Fruit fly (Drosophila melanogaster) whole organism, pupa: ENCODE results near the gene CG9757.
A peak's percentile ranks its signal among the peaks of the same experiment; 100 is the strongest.

ENCODE experiments used
- CG10348 ChIP-seq: fragments of 200-800 bp; sonication (Bioruptor generic); IDR thresholded peaks from 2 replicates; pipeline ENCODE4 v1.3.6; 2022; ENCODE audit warnings: missing biosample characterization, missing genetic modification characterization
- CG12605 ChIP-seq: fragments of 200-800 bp; sonication (Bioruptor generic); IDR thresholded peaks from 2 replicates; pipeline ENCODE4 v1.3.6; 2022; ENCODE audit warnings: missing biosample characterization, missing genetic modification characterization
- CG13204 ChIP-seq: fragments of 200-800 bp; sonication (Bioruptor generic); optimal IDR thresholded peaks from 2 replicates; lab custom pipeline; 2018; ENCODE audit warnings: missing biosample characterization, mild to moderate bottlenecking, missing genetic modification characterization, moderate library complexity
- CG14655 ChIP-seq: fragments of 200-800 bp; sonication (Bioruptor generic); optimal IDR thresholded peaks from 3 replicates; lab custom pipeline; 2017; ENCODE audit warnings: mild to moderate bottlenecking, missing biosample characterization, missing genetic modification reagents, missing genetic modification characterization
- CG15710 ChIP-seq: fragments of 200-800 bp; sonication (Bioruptor generic); optimal IDR thresholded peaks from 2 replicates; lab custom pipeline; 2018; ENCODE audit warnings: missing biosample characterization, mild to moderate bottlenecking, missing genetic modification characterization, moderate library complexity
- CG17806 ChIP-seq: fragments of 200-800 bp; sonication (Bioruptor generic); optimal IDR thresholded peaks from 2 replicates; lab custom pipeline; 2018; ENCODE audit warnings: missing biosample characterization, mild to moderate bottlenecking, missing genetic modification characterization, moderate library complexity
- CG32121 ChIP-seq: fragments of 200-800 bp; sonication (Bioruptor generic); IDR thresholded peaks from 2 replicates; pipeline ENCODE4 v1.3.6; 2022; ENCODE audit warnings: missing biosample characterization, missing genetic modification characterization
- CG34367 ChIP-seq: fragments of 200-800 bp; sonication (Bioruptor generic); optimal IDR thresholded peaks from 2 replicates; lab custom pipeline; 2018; ENCODE audit warnings: missing biosample characterization, mild to moderate bottlenecking, missing genetic modification characterization
- CG4496 ChIP-seq: fragments of 200-800 bp; sonication (Bioruptor generic); IDR thresholded peaks from 3 replicates; pipeline ENCODE4 v1.3.6; 2022; ENCODE audit warnings: missing biosample characterization, missing genetic modification characterization
- CG8159 ChIP-seq: fragments of 200-800 bp; sonication (Bioruptor generic); optimal IDR thresholded peaks from 3 replicates; lab custom pipeline; 2018; ENCODE audit warnings: missing biosample characterization, mild to moderate bottlenecking, missing genetic modification characterization, moderate library complexity
- CG8301 ChIP-seq: fragments of 200-800 bp; sonication (Bioruptor generic); optimal IDR thresholded peaks from 2 replicates; lab custom pipeline; 2018; ENCODE audit warnings: missing biosample characterization, mild to moderate bottlenecking, missing genetic modification characterization
- CG9948 ChIP-seq: fragments of 200-800 bp; sonication (Bioruptor generic); optimal IDR thresholded peaks from 2 replicates; lab custom pipeline; 2018; ENCODE audit warnings: missing biosample characterization, mild to moderate bottlenecking, missing genetic modification characterization, moderate library complexity
- D1 ChIP-seq: fragments of 200-800 bp; sonication (Bioruptor generic); optimal IDR thresholded peaks from 2 replicates; lab custom pipeline; 2018; ENCODE audit warnings: missing biosample characterization, mild to moderate bottlenecking, missing genetic modification characterization, moderate library complexity
- EcR ChIP-seq: fragments of 200-800 bp; sonication (Bioruptor generic); optimal IDR thresholded peaks from 3 replicates; lab custom pipeline; 2019; ENCODE audit warnings: missing biosample characterization, missing genetic modification characterization, mild to moderate bottlenecking, moderate library complexity, missing genetic modification reagents
- Ets98B ChIP-seq: fragments of 200-800 bp; sonication (Bioruptor generic); IDR thresholded peaks from 2 replicates; pipeline ENCODE4 v1.3.6; 2022; ENCODE audit warnings: missing biosample characterization, missing genetic modification characterization
- Pif1A ChIP-seq: fragments of 200-800 bp; sonication (Bioruptor generic); optimal IDR thresholded peaks from 3 replicates; lab custom pipeline; 2016; ENCODE audit warnings: missing biosample characterization, missing genetic modification characterization
- Pif1B ChIP-seq: fragments of 200-800 bp; sonication (Bioruptor generic); optimal IDR thresholded peaks from 3 replicates; lab custom pipeline; 2016; ENCODE audit warnings: missing biosample characterization, missing genetic modification characterization
- Snoo ChIP-seq: fragments of 200-800 bp; sonication (Bioruptor generic); optimal IDR thresholded peaks from 3 replicates; lab custom pipeline; 2017; ENCODE audit warnings: missing biosample characterization, mild to moderate bottlenecking, missing genetic modification characterization, inconsistent platforms
- fd96Ca ChIP-seq: fragments of 200-800 bp; sonication (Bioruptor generic); IDR thresholded peaks from 3 replicates; pipeline ENCODE4 v1.3.6; 2022; ENCODE audit warnings: missing biosample characterization, missing genetic modification characterization
- gl ChIP-seq: fragments of 200-800 bp; sonication (Bioruptor generic); optimal IDR thresholded peaks from 2 replicates; lab custom pipeline; 2018; ENCODE audit warnings: missing biosample characterization, mild to moderate bottlenecking, missing genetic modification characterization
- rn ChIP-seq: fragments of 200-800 bp; sonication (Bioruptor generic); IDR thresholded peaks from 2 replicates; pipeline ENCODE4 v1.3.6; 2022; ENCODE audit warnings: missing biosample characterization, missing genetic modification characterization

The CG9757 gene

DNA sequence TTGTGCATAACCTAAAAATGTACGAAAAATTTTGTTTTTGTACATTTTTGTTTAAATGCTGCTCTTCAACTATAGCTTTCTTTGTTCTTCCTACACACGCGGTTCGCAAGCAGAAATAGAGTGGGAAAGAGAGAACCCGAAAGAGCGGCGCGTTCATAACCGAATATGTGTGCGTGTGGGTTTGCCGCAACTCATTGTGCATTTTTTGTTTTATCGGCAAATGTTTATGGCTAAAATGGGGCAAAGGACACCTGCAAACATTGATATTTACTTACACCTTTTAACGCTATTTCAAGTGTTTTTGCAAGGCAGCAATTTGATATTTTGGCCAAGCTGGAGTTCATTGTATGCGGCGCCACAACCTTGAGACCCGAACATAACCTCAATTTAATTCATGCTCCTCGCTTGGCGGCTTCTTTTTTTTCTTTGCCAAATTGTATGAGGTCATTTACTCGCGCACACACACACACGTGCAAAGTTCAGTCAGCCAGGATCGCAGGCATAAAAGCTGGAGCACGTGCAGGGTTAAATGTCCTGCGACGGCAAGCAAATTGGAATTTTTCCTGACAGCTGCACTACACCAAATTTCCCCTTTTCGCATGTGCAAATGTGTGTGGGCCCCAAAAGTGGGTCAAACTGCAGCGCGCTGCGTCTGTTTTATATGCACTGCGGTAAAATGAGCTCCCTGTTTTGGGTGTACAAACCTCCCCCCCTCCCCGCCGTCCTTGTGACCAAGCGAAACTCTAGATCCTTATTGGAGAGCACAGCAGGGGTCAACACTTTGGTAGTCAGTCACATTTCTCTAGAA lies 35.7 kb upstream of the CG9757 start:
- 0 out of 3 replicates have a peak, but pooled peaks have one; percentile 46 for TF ChIP-seq fd96Ca (GFP tag; lab: Robert Waterston, UW)
- peak; percentile 94 for TF ChIP-seq EcR (GFP tag; lab: Kevin White, UChicago)
- no peak for TF ChIP-seq CG14655 (GFP tag; lab: Kevin White, UChicago)
- TF ChIP-seq CG8301 (tag; lab: Kevin White, UChicago), result no peak
- TF ChIP-seq CG4496 (GFP tag; lab: Robert Waterston, UW), result peak; percentile 23; the same call in 1 of the 3 replicates

DNA sequence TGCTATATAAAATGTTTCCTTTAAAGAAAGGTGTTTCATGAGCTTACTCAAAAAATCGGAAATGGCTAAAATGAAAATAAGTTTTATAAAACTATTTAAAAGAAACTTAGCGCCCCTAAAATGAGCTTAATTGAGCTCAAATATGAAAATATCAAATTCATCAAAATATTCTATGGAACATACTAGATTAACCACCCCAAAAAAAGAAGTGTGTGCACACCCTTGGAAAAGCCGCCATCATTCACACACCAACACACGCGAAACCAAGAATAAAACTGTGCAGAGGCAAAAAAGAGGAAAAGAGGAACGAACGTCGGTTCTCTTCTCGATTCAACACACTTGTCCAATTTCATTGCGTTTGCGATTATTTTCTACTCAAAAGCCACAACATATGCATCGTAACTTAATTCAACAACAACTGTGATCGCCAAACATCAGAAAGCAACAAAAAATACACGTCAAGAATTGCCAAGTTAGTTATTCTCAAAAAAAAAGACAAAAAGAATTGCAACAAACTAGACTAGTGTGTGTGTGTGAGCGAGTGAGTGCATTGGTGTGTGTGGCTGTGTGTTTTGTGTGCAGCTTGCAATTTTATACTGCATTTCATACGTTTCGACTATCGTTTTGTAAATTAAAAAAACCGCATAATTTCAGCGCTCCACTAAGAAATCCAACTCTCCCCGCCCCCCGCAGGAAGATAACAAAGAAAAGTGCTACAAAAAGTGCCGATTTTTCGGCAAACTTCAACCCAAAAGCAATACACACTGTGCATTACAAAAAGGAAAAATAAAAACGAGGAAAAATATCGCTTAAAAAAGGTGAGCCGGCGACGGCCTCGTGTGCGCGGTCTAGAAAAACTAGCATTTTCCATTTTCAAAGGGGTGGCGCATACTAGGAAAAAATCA lies 34.7 kb upstream of the CG9757 start, which contains the start of gene rin:
Gene rin (plus strand): TSS at position 276 of the 905 bp plus-strand sequence.
- TF ChIP-seq rn, result no peak
- no peak for TF ChIP-seq D1
- TF ChIP-seq CG17806 (tag; lab: Kevin White, UChicago), result no peak
- no peak for TF ChIP-seq Snoo (tag; lab: Kevin White, UChicago)
- TF ChIP-seq Pif1A (GFP tag; lab: Kevin White, UChicago), result peak; percentile 26
- peak; percentile 61 for TF ChIP-seq EcR (GFP tag; lab: Kevin White, UChicago)
- peak; percentile 78 for TF ChIP-seq gl (tag; lab: Kevin White, UChicago)
- TF ChIP-seq CG12605 (GFP tag; lab: Robert Waterston, UW), result peak; percentile 41; the same call in 1 of the 2 replicates
- TF ChIP-seq CG4496 (GFP tag; lab: Robert Waterston, UW), result 0 out of 3 replicates have a peak, but pooled peaks have one; percentile 15
- no peak for TF ChIP-seq CG14655 (GFP tag; lab: Kevin White, UChicago)
- peak; percentile 58 for TF ChIP-seq CG8159 (tag; lab: Kevin White, UChicago)
- TF ChIP-seq CG13204 (GFP tag; lab: Kevin White, UChicago), result peak; percentile 20
- peak; percentile 39; the same call in 1 of the 2 replicates for TF ChIP-seq CG32121
- peak; percentile 35 for TF ChIP-seq CG15710 (tag; lab: Kevin White, UChicago)
- TF ChIP-seq Pif1B, result no peak
- no peak for TF ChIP-seq CG10348 (GFP tag; lab: Robert Waterston, UW)
- TF ChIP-seq CG8301 (tag; lab: Kevin White, UChicago), result peak; percentile 41
- TF ChIP-seq fd96Ca (GFP tag; lab: Robert Waterston, UW), result no peak
- TF ChIP-seq Ets98B (GFP tag; lab: Robert Waterston, UW), result no peak
- no peak for TF ChIP-seq CG9948
- peak; percentile 59 for TF ChIP-seq CG34367 (tag; lab: Kevin White, UChicago)
- TF ChIP-seq, all 21 proteins: peak for 11

DNA sequence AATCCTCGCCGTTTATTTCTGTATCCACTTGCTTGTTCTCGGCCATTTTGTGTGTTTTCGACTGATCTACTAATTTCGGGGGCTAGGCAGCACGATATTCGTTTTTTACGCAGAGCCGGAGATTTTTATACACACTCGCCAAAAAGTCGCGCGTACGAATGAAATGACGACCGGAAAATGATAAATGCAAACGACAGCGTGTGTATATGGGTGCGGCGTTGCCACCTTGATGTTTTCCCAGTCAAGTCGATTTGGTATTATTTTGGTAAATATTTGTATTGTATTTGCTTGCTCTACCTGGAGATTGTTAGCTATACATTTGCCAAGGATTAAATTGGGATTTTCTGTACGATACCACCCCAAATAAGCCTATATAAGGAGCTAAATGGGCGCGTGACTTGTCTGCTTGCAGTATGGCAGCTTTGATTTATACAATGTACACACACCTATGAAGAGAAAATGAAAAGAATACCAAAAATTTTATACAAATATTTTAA lies 33.7 kb upstream of the CG9757 start, which contains the start of gene sqd:
Gene sqd (minus strand): TSS at position 431 of the 497 bp plus-strand sequence.
- TF ChIP-seq CG4496 (GFP tag; lab: Robert Waterston, UW), result peak; percentile 54; the same call in 2 of the 3 replicates
- TF ChIP-seq Ets98B (GFP tag; lab: Robert Waterston, UW), result peak; percentile 35; the same call in 1 of the 2 replicates
- TF ChIP-seq CG12605 (GFP tag; lab: Robert Waterston, UW), result 0 out of 2 replicates have a peak, but pooled peaks have one; percentile 28
- no peak for TF ChIP-seq gl (tag; lab: Kevin White, UChicago)
- peak; percentile 26 for TF ChIP-seq CG34367 (tag; lab: Kevin White, UChicago)
- no peak for TF ChIP-seq D1
- TF ChIP-seq CG13204 (GFP tag; lab: Kevin White, UChicago), result peak; percentile 18
- peak; percentile 24 for TF ChIP-seq Pif1A (GFP tag; lab: Kevin White, UChicago)
- peak; percentile 36 for TF ChIP-seq CG15710 (tag; lab: Kevin White, UChicago)
- TF ChIP-seq EcR (GFP tag; lab: Kevin White, UChicago), result no peak
- TF ChIP-seq CG8159 (tag; lab: Kevin White, UChicago), result no peak
- peak; percentile 11 for TF ChIP-seq CG17806 (tag; lab: Kevin White, UChicago)
- TF ChIP-seq rn, result no peak
- TF ChIP-seq CG9948, result peak; percentile 15
- TF ChIP-seq CG8301 (tag; lab: Kevin White, UChicago), result no peak
- TF ChIP-seq Pif1B, result peak; percentile 44
- peak; percentile 68 for TF ChIP-seq Snoo (tag; lab: Kevin White, UChicago)
- peak; percentile 6 for TF ChIP-seq CG14655 (GFP tag; lab: Kevin White, UChicago)
- TF ChIP-seq, all 21 proteins: peak for 12

DNA sequence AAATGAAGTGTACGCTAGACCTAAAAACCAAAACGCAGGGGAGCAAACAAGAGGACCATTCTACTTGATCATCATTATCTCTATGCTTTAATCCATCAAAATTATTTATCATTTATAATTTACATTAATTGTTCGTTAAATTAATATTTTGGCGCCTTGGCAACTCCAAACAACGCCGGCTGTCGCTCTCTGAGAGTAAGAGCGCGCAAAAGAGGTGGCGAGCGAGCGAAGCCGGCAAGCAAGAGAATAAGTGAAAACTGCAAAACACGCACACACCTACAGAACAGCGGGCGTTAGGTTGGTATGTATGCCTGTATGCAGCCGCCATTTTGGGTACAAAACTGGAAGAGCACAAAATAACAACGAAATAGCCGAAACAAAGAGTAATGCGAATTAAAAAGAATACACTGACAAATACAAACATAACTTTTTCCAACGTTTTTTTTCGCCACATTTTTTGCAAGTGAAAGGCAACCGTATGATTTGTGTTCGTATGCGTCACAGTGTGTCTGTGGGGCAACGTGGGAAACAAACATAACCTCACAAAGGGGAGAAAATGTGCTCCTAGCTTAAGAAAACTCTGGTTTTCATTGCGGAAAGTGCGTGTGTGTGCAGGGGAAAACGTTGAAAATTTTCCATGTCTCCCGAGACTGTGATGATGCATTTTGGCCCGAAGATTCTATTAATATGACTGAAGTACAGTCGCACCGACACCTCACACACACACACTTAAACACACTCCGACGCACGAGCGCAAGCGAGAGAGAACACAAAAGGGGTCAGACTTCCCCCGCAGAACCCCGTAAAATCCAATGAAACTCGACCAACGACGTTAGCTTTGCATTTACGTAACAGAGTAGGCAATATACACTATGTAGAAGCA lies 32.8 kb upstream of the CG9757 start:
- TF ChIP-seq CG9948 (no peak), rn (no peak), Ets98B (GFP tag; lab: Robert Waterston, UW) (peak; percentile 59; the same call in 1 of the 2 replicates), gl (tag; lab: Kevin White, UChicago) (no peak), CG8301 (tag; lab: Kevin White, UChicago) (no peak), CG13204 (GFP tag; lab: Kevin White, UChicago) (no peak), CG15710 (tag; lab: Kevin White, UChicago) (peak; percentile 30), CG4496 (GFP tag; lab: Robert Waterston, UW) (no peak), Pif1A (GFP tag; lab: Kevin White, UChicago) (peak; percentile 67), CG12605 (GFP tag; lab: Robert Waterston, UW) (no peak), D1 (no peak), CG8159 (tag; lab: Kevin White, UChicago) (no peak), CG34367 (tag; lab: Kevin White, UChicago) (no peak), Pif1B (peak; percentile 69), EcR (GFP tag; lab: Kevin White, UChicago) (peak; percentile 16), fd96Ca (GFP tag; lab: Robert Waterston, UW) (no peak), CG14655 (GFP tag; lab: Kevin White, UChicago) (no peak), CG10348 (GFP tag; lab: Robert Waterston, UW) (no peak), CG17806 (tag; lab: Kevin White, UChicago) (peak; percentile 25), CG32121 (peak; percentile 52; the same call in 1 of the 2 replicates), Snoo (tag; lab: Kevin White, UChicago) (peak; percentile 25)
